Fruit fly (Drosophila melanogaster) ovary, adult (tissue): ENCODE measurements around the gene CG15365.

Experiments
- CG17801 ChIP-seq: fragments of 200-800 bp; optimal IDR thresholded peaks from 2 replicates; lab custom pipeline; 2019; ENCODE audit warnings: missing biosample characterization, mild to moderate bottlenecking, missing genetic modification characterization, moderate library complexity; ENCODE audit not compliant: partially characterized antibody

The CG15365 gene

DNA sequence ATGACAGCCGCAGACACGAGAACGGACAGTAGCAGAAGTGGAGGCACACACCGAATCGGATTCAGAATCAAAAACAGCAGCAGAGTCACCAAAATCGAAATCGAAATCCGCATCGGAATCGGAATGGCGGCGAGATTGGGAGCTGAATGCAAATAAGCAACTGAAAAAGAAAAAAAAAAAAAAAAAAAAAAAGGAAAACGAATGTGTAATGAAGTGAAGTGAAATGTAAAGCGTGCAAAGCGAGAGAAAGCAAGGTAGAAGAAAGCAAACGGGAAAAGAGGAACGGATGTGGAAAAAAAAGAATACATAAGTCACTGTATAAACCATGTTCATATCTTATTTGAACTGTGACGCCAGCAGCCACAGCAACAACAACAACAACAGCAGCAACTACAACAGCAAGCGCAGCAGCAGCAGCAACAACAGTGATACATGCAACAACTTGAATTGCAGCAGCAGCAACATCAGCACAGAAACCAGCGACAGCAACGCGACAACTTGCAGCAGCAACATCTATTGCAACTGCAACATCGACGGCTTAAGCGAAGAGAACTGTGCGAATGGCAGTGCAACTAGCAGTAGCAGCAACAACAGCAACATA lies 54.3 kb downstream of the CG15365 start:
- no peak for TF ChIP-seq CG17801

DNA sequence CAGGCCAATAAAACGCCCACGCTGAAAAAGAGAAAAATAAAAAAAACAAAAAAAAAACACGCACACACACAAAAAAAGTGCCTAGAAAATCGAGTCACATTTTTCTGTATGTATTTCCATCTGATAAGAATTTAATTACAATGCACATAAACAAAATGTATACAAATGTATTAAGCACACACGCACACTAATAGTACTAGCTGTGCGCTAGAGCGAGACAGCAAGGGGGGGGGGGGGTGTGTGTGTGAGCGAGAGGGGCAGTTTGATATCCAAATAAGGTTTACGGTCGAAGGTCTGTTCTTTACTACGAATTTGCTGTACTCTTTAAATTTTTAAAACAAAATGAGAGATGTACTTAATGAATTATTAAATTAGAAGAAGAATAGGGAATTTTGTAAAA lies 55.1 kb downstream of the CG15365 start:
- TF ChIP-seq CG17801, result no peak

DNA sequence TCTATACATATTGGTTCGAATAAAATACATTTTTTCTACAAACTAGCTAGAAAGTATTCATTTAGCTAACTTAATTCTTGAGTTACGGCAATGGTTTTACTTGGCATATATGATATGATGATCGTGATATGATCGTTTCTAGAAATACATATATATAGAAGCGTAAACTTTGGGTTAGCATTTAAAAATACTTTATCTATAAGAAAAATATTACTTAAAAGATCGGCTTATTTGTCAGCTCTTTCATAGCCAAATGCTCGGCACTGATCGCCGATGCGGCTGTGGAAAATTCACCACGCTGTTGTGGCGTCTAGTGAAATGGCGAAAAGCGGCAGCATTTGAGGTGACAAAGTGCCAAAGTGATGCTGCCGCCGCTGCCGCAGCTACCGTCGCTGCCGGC lies 60.6 kb downstream of the CG15365 start:
- no peak for TF ChIP-seq CG17801
